Worm (Caenorhabditis elegans): ENCODE measurements around the gene C05D11.1.
A peak's percentile ranks its signal among the peaks of the same experiment; 100 is the strongest.

Gene C05D11.1

ce11 chrIII:6447521-6447920 lies 11.1 kb downstream of the C05D11.1 start (continued):
- TF ChIP-seq skn-1 (tag; optimal IDR thresholded peaks at IDR 0.05), result no peak
- no peak for TF ChIP-seq ceh-62 (tag; optimal IDR thresholded peaks at IDR 0.05)

ce11 chrIII:6449854-6450253 lies 13.4 kb downstream of the C05D11.1 start:
- TF ChIP-seq F44E2.7 (GFP tag; IDR thresholded peaks at IDR 0.05) (no peak), madf-5 (GFP tag; IDR thresholded peaks at IDR 0.05) (no peak), nhr-102 (tag; optimal IDR thresholded peaks at IDR 0.05) (peak; percentile 4), aha-1 (tag) (peak; percentile 96), mdt-29 (GFP tag; IDR thresholded peaks at IDR 0.05) (no peak), mes-2 (tag; optimal IDR thresholded peaks at IDR 0.05; ENCODE audit: poor library complexity, severe bottlenecking) (no peak), T20F7.1 (GFP tag; optimal IDR thresholded peaks at IDR 0.05) (no peak), mxl-2 (GFP tag; conservative IDR thresholded peaks at IDR 0.05) (no peak)

DNA sequence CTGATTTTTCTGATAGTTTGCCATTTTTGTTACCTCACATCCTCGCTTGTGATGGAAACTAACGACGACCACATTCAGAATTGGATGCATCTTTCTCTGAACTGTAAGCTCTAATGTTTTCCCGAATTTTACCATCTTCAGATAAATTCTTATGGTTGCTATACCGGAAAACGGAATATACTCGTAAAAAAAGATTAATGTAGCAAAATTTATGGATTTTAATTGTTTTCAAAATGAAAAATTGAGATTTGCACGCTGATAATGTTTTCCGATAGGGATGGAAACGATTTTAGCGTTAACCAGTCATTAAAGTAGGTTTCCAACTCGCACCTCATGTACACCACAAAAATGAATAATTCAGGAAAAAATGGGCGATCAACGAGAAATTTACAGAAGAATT lies 14.2 kb downstream of the C05D11.1 start, which contains the start of gene T26A5.6:
Gene T26A5.6 (minus strand): TSS at position 101 of the 400 bp plus-strand sequence.
- TF ChIP-seq mxl-2 (GFP tag; conservative IDR thresholded peaks at IDR 0.05), result no peak
- TF ChIP-seq daf-8 (GFP tag; IDR thresholded peaks at IDR 0.05), result no peak
- no peak for TF ChIP-seq lin-13 (GFP tag; optimal IDR thresholded peaks at IDR 0.05)
- TF ChIP-seq mdt-29 (GFP tag; IDR thresholded peaks at IDR 0.05), result no peak
- TF ChIP-seq madf-9 (GFP tag; conservative IDR thresholded peaks at IDR 0.05), result no peak
- no peak for TF ChIP-seq vab-7 (GFP tag; IDR thresholded peaks at IDR 0.05)

DNA sequence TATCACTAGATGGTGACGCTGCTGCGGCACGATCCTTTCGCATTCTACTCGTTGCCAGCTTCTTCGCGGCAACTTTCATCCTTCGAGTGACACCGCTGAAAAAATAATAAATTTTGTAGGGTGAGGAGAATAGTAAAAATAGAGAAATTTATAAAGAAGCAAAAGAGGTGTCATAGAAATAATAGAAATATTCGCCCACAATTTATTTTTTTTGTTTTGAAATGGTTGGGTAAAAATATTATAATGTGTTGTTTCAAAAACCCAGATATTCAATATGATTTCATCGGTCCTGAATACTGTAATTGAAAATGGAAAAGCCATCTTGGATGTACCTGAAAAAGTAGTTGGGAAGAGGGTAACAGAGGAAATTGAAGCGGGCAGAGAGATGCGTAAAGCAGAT lies 15.9 kb downstream of the C05D11.1 start, which contains the start of gene set-1:
Gene set-1 (minus strand): TSS at position 101 of the 400 bp plus-strand sequence.
- TF ChIP-seq ceh-28 (tag; optimal IDR thresholded peaks at IDR 0.05), result no peak
- no peak for TF ChIP-seq set-16 (GFP tag; IDR thresholded peaks at IDR 0.05)
- no peak for TF ChIP-seq gei-8 (GFP tag; optimal IDR thresholded peaks at IDR 0.05)
- TF ChIP-seq dmd-9 (GFP tag; IDR thresholded peaks at IDR 0.05), result no peak
- TF ChIP-seq D1046.2 (GFP tag; IDR thresholded peaks at IDR 0.05), result no peak
- no peak for TF ChIP-seq Y48G9A.11 (GFP tag; IDR thresholded peaks at IDR 0.05)
- TF ChIP-seq aly-2 (tag; optimal IDR thresholded peaks at IDR 0.05), result no peak
- TF ChIP-seq ZK546.5 (tag; optimal IDR thresholded peaks at IDR 0.05), result no peak

DNA sequence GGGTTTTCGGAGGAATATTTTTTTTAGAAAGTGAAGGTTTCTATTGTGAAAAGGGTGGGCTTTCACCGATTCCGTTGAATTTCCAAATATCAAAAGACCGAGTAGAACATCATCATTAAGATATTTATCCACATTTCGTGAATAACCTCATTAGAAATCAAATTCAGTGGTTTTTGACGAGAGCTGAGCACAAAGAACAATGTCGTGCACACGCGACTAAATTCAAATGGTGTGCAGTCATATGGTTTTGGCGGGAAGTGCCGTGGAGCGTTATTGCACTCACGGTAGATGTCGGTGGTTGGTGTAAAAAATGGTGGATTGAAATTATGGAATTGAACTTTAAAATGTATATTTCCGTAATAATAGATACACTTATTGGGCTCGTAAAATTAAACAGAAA lies 16.3 kb downstream of the C05D11.1 start:
- TF ChIP-seq dve-1 (tag; optimal IDR thresholded peaks at IDR 0.05; ENCODE audit: insufficient read depth) (peak; percentile 5), lin-38 (GFP tag; IDR thresholded peaks at IDR 0.05) (peak; percentile 39; the same call in 1 of the 2 replicates), hmg-1.1 (GFP tag; IDR thresholded peaks at IDR 0.05) (0 out of 2 replicates have a peak, but pooled peaks have one; percentile 11), ceh-44 (GFP tag; IDR thresholded peaks at IDR 0.05) (no peak), hlh-11 (tag; optimal IDR thresholded peaks at IDR 0.05) (peak; percentile 10), hlh-30 (tag; optimal IDR thresholded peaks at IDR 0.05; ENCODE audit: insufficient read depth) (peak; percentile 76), D1046.2 (GFP tag; IDR thresholded peaks at IDR 0.05) (no peak), lsy-2 (tag; optimal IDR thresholded peaks at IDR 0.05) (peak in 1 of 2 experiments; percentile 28), mes-2 (tag; optimal IDR thresholded peaks at IDR 0.05; ENCODE audit: poor library complexity, severe bottlenecking) (peak; percentile 5), dpl-1 (GFP tag; optimal IDR thresholded peaks at IDR 0.05) (peak; percentile 58), unc-62 (GFP tag; optimal IDR thresholded peaks at IDR 0.05 in 1 of 2) (peak in 1 of 2 experiments; percentile 96), unc-62 (tag; optimal IDR thresholded peaks at IDR 0.05) (no peak), mep-1 (tag; optimal IDR thresholded peaks at IDR 0.05) (peak; percentile 40), Y48G9A.11 (GFP tag; IDR thresholded peaks at IDR 0.05) (no peak)

Measured in whole organism, L4 larva.